Fruit fly (Drosophila melanogaster) ovary, adult (tissue): ENCODE results near the gene CG31244.

ENCODE experiments used
- CG17801 ChIP-seq: fragments of 200-800 bp; optimal IDR thresholded peaks from 2 replicates; lab custom pipeline; 2019; ENCODE audit warnings: missing biosample characterization, mild to moderate bottlenecking, missing genetic modification characterization, moderate library complexity; ENCODE audit not compliant: partially characterized antibody

CG31244 gene

DNA sequence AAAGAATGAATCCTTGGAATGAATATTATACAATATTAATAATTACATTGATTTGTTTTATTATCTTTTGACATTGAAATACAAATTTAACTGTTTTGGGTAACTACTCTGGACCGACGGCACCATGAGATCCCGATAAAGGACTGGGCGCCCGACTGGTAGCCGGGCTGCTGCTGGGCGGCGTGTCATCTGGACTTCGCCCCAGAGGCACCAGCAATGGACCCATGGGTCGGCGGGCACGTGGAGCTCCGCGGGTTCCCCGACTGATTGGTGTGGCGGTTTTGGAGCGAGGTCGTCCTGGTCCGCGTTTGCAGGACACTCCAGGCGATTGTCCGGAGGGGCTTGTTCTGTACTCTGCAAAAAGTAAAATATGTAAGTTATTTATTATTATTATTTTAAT is 29.3 kb downstream of the CG31244 start:
- no peak for TF ChIP-seq CG17801 (GFP tag; lab: Kevin White, UChicago)

DNA sequence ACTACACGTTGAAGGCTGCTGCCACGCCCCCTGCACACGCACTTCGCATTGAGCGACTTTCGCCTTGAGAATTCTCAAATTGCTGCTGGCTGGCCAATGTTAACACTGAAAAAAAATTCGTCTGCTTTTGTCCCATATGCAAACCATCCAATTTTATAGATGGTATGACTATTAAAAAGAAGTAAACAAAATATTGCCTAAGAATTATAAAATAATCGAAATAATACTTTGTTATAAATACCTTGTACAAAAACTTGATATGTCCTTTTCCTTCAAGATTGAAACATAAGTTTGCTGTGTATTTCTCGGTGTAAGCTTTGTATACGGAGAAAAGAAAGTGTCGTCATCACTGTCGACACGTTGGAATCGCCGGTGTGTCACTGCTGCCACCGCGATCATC is 35.5 kb downstream of the CG31244 start:
- no peak for TF ChIP-seq CG17801 (GFP tag; lab: Kevin White, UChicago)

DNA sequence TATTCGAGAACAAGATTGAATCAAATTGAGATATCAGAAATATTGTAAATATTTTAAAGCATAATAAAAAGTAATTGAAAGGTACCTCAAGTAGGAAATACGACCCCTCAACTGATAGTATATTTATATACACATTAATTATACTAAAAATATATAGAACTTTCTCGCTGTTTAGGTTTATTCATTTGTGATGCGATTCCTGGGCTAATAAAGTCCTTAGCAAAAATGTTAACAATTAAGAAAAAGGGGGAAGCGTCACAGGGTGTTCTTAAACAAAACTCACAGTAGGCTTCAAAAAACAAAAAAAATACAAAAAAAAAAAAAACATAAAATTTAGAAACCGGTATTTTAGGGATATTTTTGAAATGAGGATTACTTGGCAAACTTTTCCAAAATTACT is 44.6 kb downstream of the CG31244 start, which contains the start of gene CG43203:
Gene CG43203, plus strand, starts transcription at position 301 of the 400 bp plus-strand sequence.
- no peak for TF ChIP-seq CG17801 (GFP tag; lab: Kevin White, UChicago)

DNA sequence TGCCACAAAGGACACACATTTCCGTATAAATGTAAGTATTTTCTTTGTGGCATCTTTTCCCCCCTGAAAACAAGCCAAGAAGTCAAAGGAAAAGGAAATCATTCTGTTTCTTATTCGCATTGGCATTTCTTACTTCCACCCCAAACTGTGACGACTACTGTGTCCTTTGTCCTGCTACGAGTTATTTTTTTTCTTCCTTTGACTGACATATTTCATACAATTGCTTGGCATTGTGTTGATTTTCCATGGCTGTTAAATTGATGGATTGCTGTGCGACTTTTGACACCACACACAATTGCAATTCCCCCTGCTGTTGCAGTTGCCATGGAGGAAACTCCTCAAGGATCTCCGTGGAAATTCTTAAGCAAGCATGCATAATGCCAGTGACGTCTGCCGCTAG is 46.2 kb downstream of the CG31244 start:
- no peak for TF ChIP-seq CG17801 (GFP tag; lab: Kevin White, UChicago)

DNA sequence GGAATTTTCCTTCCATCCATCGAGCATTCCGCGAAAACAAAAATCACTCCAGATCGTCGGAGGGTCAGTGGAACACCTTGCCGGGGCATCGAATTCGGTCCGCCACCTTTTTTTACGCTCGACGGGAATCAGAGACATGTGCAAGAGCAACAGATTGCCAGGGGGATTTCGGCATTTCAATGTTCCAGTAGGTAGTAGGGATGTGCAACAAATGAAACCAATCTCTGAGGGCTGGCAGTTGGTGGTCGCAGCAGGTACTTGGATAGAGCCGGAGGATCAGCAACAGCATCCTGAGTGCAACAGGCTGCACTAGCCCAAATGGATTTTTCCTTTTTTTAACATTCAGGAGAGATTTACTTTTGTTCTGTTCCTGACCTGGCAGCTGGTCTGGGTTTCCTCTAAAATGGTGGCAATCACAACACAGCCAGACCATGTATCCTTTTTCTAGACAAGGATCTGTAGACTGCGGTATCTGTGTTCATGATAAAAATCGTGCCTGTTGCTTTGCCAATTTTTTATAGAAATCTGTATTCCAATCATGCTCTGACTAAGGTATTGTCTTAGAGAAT is 47.9 kb downstream of the CG31244 start:
- no peak for TF ChIP-seq CG17801 (GFP tag; lab: Kevin White, UChicago)

DNA sequence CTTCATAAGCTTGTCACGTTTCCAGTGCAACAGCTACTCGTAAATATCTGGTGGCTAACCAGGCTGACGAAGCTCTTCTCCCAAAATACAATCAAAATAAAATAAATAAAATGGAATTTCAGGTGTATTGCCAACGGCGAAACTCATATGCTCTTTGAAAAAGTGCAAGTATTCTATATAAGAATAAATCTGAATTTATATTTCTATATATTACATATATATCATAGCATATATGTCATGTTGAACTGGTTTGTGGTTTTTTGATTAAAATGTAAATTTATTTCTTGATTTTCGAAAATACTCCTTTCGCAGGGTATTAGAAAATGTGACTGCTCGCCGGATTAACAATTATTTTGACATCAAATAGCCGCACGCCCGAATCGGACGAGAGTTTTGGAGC is 50.7 kb downstream of the CG31244 start:
- TF ChIP-seq CG17801 (GFP tag; lab: Kevin White, UChicago), result no peak
